Worm (Caenorhabditis elegans): ENCODE data around the gene C03A7.2.

The C03A7.2 gene

DNA sequence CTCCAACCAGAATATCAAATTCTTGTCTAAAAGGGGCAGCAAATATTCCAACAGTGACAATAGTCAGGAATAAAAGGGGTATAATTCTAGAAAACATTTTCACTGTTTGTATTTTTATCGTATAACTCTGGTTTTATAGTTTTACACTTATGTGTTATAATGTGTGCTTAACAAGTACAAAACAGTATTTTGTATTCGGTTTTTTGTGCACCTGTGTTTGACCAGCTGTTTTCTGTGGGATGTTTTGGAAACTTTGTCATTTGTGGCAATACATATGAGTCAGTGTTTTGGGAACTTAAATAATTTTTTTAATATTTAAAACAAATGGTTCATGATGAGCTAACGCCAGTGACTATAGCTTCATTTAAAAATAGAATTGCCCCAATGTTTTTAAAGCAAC lies 35.3 kb upstream of the C03A7.2 start, which contains the start of gene F14F9.6:
TSS of gene F14F9.6 (minus strand) at position 101 of the 400 bp plus-strand sequence.
- TF ChIP-seq zag-1 (tag; optimal IDR thresholded peaks at IDR 0.05) = no peak
- TF ChIP-seq jun-1 (tag; optimal IDR thresholded peaks at IDR 0.05) = no peak
- no peak for TF ChIP-seq nhr-12 (tag; optimal IDR thresholded peaks at IDR 0.05)
- TF ChIP-seq unc-98 (GFP tag; IDR thresholded peaks at IDR 0.05) = no peak
- TF ChIP-seq skn-1 (tag; optimal IDR thresholded peaks at IDR 0.05) = no peak
- TF ChIP-seq ceh-88 (GFP tag; IDR thresholded peaks at IDR 0.05) = no peak
- TF ChIP-seq zip-4 (GFP tag; optimal IDR thresholded peaks at IDR 0.05) = no peak
- TF ChIP-seq mef-2 (tag; optimal IDR thresholded peaks at IDR 0.05) = no peak

DNA sequence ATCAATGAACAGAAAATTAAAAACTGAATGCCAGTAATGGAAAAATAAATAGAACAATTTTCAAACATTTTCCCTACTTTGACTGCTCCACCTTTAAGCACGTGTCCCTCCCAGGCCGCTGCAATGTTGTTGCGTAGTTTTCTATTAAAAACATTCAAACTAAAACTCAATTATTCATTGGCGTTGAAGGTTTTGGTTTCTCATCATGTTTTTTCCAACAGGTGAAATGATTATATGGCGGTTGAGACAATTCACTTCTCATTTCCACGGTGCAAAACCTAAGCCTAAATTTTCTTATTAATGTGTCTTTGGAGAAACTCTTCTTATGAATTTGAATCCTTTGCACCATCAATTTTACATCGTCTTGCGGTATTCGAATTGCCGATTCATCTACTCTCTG lies 30.8 kb upstream of the C03A7.2 start, which contains the start of gene srh-130:
TSS of gene srh-130 (plus strand) at position 301 of the 400 bp plus-strand sequence.
- TF ChIP-seq sox-4 (tag; optimal IDR thresholded peaks at IDR 0.05) (no peak), irx-1 (tag; optimal IDR thresholded peaks at IDR 0.05) (no peak), jun-1 (tag; optimal IDR thresholded peaks at IDR 0.05) (no peak), ets-5 (GFP tag; IDR thresholded peaks at IDR 0.05) (no peak), dsc-1 (tag; optimal IDR thresholded peaks at IDR 0.05) (no peak), Y116A8C.19 (tag; optimal IDR thresholded peaks at IDR 0.05; ENCODE audit: borderline replicate concordance) (no peak), skn-1 (tag; optimal IDR thresholded peaks at IDR 0.05) (no peak), nhr-84 (tag; optimal IDR thresholded peaks at IDR 0.05) (no peak), snu-23 (GFP tag; optimal IDR thresholded peaks at IDR 0.05) (no peak), snpc-4 (tag; optimal IDR thresholded peaks at IDR 0.05) (no peak), aly-2 (tag; optimal IDR thresholded peaks at IDR 0.05) (no peak), nhr-20 (tag; optimal IDR thresholded peaks at IDR 0.05) (no peak), ztf-4 (tag; optimal IDR thresholded peaks at IDR 0.05) (no peak), ceh-88 (GFP tag; IDR thresholded peaks at IDR 0.05) (no peak), egl-27 (tag; optimal IDR thresholded peaks at IDR 0.05) (no peak), rnt-1 (tag; optimal IDR thresholded peaks at IDR 0.05) (no peak), ceh-90 (tag; optimal IDR thresholded peaks at IDR 0.05) (no peak), mdl-1 (tag; optimal IDR thresholded peaks at IDR 0.05) (no peak), tlp-1 (tag; optimal IDR thresholded peaks at IDR 0.05) (no peak), nhr-19 (GFP tag; conservative IDR thresholded peaks at IDR 0.05) (no peak)

DNA sequence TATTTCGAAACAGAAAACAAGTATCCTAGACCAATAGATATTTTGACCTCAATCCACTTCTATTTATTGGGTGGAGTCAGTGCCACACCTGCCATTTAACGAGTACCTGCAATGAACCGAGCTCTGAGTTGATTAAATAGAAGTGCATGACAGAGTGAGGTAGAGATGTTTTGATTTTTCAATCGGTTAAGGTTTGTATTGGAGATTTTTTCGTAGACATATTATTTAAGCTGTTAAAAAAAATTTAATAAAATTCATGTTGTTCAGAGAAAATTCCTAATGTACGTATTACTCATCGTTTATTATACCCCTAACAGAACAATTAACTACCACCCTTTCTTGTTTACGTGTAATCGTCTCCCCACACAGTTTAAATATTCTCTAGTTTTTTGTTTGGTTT lies 26.2 kb upstream of the C03A7.2 start, which contains the start of gene srx-38:
TSS of gene srx-38 (minus strand) at position 101 of the 400 bp plus-strand sequence.
- TF ChIP-seq grh-1 (GFP tag; IDR thresholded peaks at IDR 0.05) (no peak), sox-4 (tag; optimal IDR thresholded peaks at IDR 0.05) (no peak), elt-2 (tag; optimal IDR thresholded peaks at IDR 0.05) (no peak), aha-1 (tag; optimal IDR thresholded peaks at IDR 0.05) (no peak), hlh-17 (GFP tag; optimal IDR thresholded peaks at IDR 0.05; ENCODE audit: borderline replicate concordance) (no peak), egl-13 (tag; optimal IDR thresholded peaks at IDR 0.05) (no peak)

DNA sequence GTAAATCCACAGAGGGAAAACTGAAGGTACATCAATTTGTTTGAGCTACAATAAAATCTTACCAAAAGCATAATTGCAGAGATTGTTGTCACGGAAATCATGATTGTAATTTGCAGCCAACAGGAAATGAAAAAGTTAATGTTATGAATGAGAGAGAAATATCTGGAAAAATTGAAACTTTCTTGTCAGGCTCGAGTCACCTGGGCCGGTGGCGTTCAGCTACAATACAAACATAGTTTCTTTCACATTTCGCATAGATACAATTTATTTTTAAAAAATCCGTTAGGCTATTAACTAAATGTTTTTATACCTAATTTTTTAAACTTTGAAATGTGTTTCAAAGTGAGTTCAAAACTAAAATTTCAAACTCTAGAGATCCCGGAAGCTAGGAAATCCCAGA lies 24.1 kb upstream of the C03A7.2 start, which contains the start of gene srx-39:
TSS of gene srx-39 (minus strand) at position 101 of the 400 bp plus-strand sequence.
- TF ChIP-seq unc-62 (GFP tag; optimal IDR thresholded peaks at IDR 0.05) (no peak), efl-1 (optimal IDR thresholded peaks at IDR 0.05) (no peak), efl-1 (GFP tag; optimal IDR thresholded peaks at IDR 0.05 in 1 of 2) (peak in 1 of 2 experiments; percentile 12), mdl-1 (tag; optimal IDR thresholded peaks at IDR 0.05) (no peak), efl-3 (GFP tag; optimal IDR thresholded peaks at IDR 0.05) (no peak), nhr-76 (tag; optimal IDR thresholded peaks at IDR 0.05) (no peak)

DNA sequence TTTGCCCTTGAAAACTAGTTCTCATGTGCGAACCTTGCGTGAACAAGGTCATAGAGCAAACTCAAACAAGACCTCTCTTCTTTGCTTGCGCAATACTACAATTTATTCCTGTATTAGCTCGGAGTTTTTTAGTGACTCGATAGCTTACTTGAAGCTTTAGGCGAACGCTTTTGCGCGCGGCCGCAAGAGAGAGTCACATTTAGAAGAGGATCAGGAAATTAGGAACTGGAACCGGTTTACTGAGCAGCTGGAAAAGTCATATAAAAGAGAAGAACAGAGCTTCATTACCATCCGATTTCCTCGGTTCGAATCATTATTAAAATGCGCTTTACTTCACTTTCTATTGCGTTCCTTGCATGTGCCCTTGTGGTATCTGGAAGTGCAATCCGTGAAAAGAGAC lies 23.4 kb upstream of the C03A7.2 start, which contains the start of gene abu-15:
TSS of gene abu-15 (plus strand) at position 301 of the 400 bp plus-strand sequence.
- TF ChIP-seq F16B12.6 (tag; optimal IDR thresholded peaks at IDR 0.05) = no peak
- TF ChIP-seq efl-3 (GFP tag; optimal IDR thresholded peaks at IDR 0.05) = no peak
- TF ChIP-seq nhr-237 (tag; optimal IDR thresholded peaks at IDR 0.05) = no peak
- no peak for TF ChIP-seq blmp-1 (tag; optimal IDR thresholded peaks at IDR 0.05)
- no peak for TF ChIP-seq sox-4 (tag; optimal IDR thresholded peaks at IDR 0.05)
- no peak for TF ChIP-seq unc-30 (tag; optimal IDR thresholded peaks at IDR 0.05)
- no peak for TF ChIP-seq nhr-12 (tag; optimal IDR thresholded peaks at IDR 0.05)
- TF ChIP-seq fos-1 (tag; optimal IDR thresholded peaks at IDR 0.05) = no peak

Data from whole organism, L1 larva.